Fruit fly (Drosophila melanogaster) Kc167 (cell line): ENCODE measurements around the gene Sf3b3.

Experiments used
- Myc ChIP-seq: fragments of >200 bp; optimal IDR thresholded peaks from 2 replicates; lab custom pipeline; 2017; ENCODE audit warnings: missing external identifiers
- Sin3A ChIP-seq: fragments of >200 bp; optimal IDR thresholded peaks from 2 replicates; lab custom pipeline; 2018; ENCODE audit warnings: missing external identifiers
- insv ChIP-seq: fragments of >200 bp; optimal IDR thresholded peaks from 3 replicates; lab custom pipeline; 2018; ENCODE audit warnings: missing external identifiers
- psq ChIP-seq: fragments of >200 bp; optimal IDR thresholded peaks from 2 replicates; lab custom pipeline; 2017; ENCODE audit warnings: missing external identifiers

- TF ChIP-seq Myc (lab: Kevin White, UChicago) (no peak), Sin3A (lab: Kevin White, UChicago) (no peak), psq (lab: Kevin White, UChicago) (no peak), insv (no peak)
Measured at dm6 chr3L:782521-782920, 50.7 kb downstream of the Sf3b3 start.
